Worm (Caenorhabditis elegans) whole organism, L3 larva: Measurements from ENCODE around the gene ZK262.9.

Experiments
- egl-27 ChIP-seq: sonication (generic microtip); optimal IDR thresholded peaks from 4 replicates; lab custom pipeline; 2017; ENCODE audit warnings: missing biosample characterization, missing genetic modification reagents, missing genetic modification characterization
- nhr-237 ChIP-seq: fragments of 150-350 bp; optimal IDR thresholded peaks from 2 replicates; lab custom pipeline; 2014; ENCODE audit warnings: missing biosample characterization, missing genetic modification characterization

DNA sequence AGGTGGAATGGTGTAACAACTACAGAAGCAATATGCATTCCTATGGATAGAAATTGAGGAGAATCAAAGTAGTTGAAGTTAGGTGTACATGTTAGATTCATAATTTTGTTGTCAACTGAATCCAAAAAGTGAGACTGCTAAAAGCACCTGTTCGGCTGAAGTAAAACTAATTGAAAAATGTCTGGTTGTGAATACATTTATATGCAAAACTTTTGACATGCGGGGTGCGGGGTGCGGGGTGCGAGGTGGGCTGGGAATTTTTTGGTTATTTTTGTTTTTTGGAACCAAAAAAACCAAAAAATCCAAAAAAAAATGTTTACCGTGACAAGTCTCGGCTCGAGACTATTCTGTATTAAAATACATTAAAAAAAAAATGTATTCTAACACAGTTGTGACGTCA lies 29.4 kb upstream of the ZK262.9 start, which contains the start of gene srh-207:
- TF ChIP-seq nhr-237 (tag; lab: Kevin White, UChicago) (no peak), egl-27 (tag; lab: Kevin White, UChicago) (no peak)
